Worm (Caenorhabditis elegans) whole organism, L4 larva: Measurements from ENCODE around the gene Y54G2A.15.

Experiments used
- F26F4.8 ChIP-seq: fragments of 200-800 bp; sonication (Bioruptor generic); conservative IDR thresholded peaks from 2 replicates; pipeline ENCODE4 v1.3.6; 2022; ENCODE audit warnings: missing genetic modification characterization, missing compliant biosample characterization
- aly-2 ChIP-seq: sonication (generic microtip); optimal IDR thresholded peaks from 2 replicates; lab custom pipeline; 2018; ENCODE audit warnings: missing biosample characterization, missing genetic modification characterization
- ama-1 ChIP-seq: fragments of 150-350 bp; optimal IDR thresholded peaks from 2 replicates; lab custom pipeline; 2014; ENCODE audit warnings: inconsistent platforms, mixed read lengths
- lim-7 ChIP-seq: fragments of 200-800 bp; sonication (Bioruptor generic); IDR thresholded peaks from 2 replicates; pipeline ENCODE4 v1.3.6; 2022; ENCODE audit warnings: missing genetic modification characterization, missing compliant biosample characterization
- set-16 ChIP-seq: fragments of 200-800 bp; sonication (Bioruptor generic); IDR thresholded peaks from 2 replicates; pipeline ENCODE4 v1.3.6; 2022; ENCODE audit warnings: missing genetic modification reagents, missing genetic modification characterization, missing compliant biosample characterization
- snpc-4 ChIP-seq: fragments of 150-350 bp; optimal IDR thresholded peaks from 2 replicates; lab custom pipeline; 2014; ENCODE audit warnings: missing biosample characterization, missing genetic modification characterization

DNA sequence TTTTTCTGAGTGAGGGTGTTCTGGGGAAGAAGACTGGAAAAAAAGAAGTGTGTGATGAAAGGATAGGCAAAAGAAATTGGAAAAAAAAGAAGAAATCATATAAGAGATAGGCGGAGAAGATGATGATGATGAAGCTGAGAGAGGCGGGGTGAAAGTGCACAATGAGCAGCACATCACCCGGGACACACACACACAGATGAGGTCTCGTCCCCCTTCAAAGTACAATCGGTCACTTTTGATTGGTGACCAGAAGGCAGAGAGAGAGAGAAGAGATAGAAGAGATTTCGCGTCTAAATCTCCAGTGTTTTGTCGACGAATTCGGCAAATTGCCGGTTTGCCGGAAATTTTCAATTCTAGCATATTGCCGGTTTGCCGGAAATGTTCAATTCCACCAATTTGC, 41.5 kb upstream of the Y54G2A.15 start:
- TF ChIP-seq lim-7: no peak
- no peak for TF ChIP-seq snpc-4
- no peak for TF ChIP-seq aly-2 (tag; lab: Kevin White, UChicago)
- no peak for TF ChIP-seq set-16
- no peak for TF ChIP-seq ama-1 (lab: Kevin White, UChicago)
- no peak for TF ChIP-seq F26F4.8 (GFP tag; lab: Robert Waterston, UW)
